Fruit fly (Drosophila melanogaster) whole organism, prepupa: ENCODE data around the gene Vap33.
"Not testable (repeated sequence)": the region's sequence is repeated elsewhere in the genome, so short reads cannot be mapped to it uniquely, and the experiment has no call there.

Experiments
- Blimp-1 ChIP-seq: fragments of 200-800 bp; sonication (Bioruptor generic); optimal IDR thresholded peaks from 3 replicates; lab custom pipeline; 2017; ENCODE audit warnings: missing biosample characterization, missing genetic modification characterization, mild to moderate bottlenecking, moderate library complexity, missing genetic modification reagents
- CG10631 ChIP-seq: fragments of 200-800 bp; sonication (Bioruptor generic); optimal IDR thresholded peaks from 2 replicates; lab custom pipeline; 2016; ENCODE audit warnings: missing biosample characterization, missing genetic modification characterization
- CG10669 ChIP-seq: fragments of 200-800 bp; sonication (Bioruptor generic); optimal IDR thresholded peaks from 3 replicates; lab custom pipeline; 2018; ENCODE audit warnings: missing biosample characterization, mild to moderate bottlenecking, missing genetic modification characterization, moderate library complexity
- CG3032 ChIP-seq: fragments of 200-800 bp; optimal IDR thresholded peaks from 2 replicates; lab custom pipeline; 2019; ENCODE audit warnings: missing biosample characterization, mild to moderate bottlenecking, missing genetic modification characterization, moderate library complexity
- CG31627 ChIP-seq: fragments of 200-800 bp; sonication (Bioruptor generic); optimal IDR thresholded peaks from 3 replicates; lab custom pipeline; 2016; ENCODE audit warnings: missing biosample characterization, missing genetic modification characterization
- CG32006 ChIP-seq: fragments of 200-800 bp; sonication (Bioruptor generic); optimal IDR thresholded peaks from 3 replicates; lab custom pipeline; 2017; ENCODE audit warnings: missing biosample characterization, mild to moderate bottlenecking, missing genetic modification characterization
- CG34406 ChIP-seq: fragments of 200-800 bp; sonication (Bioruptor generic); optimal IDR thresholded peaks from 3 replicates; lab custom pipeline; 2016; ENCODE audit warnings: missing biosample characterization, missing genetic modification characterization
- CG3919 ChIP-seq: fragments of 200-800 bp; sonication (Bioruptor generic); optimal IDR thresholded peaks from 3 replicates; lab custom pipeline; 2016; ENCODE audit warnings: missing biosample characterization, missing genetic modification characterization
- CG4318 ChIP-seq: fragments of 200-800 bp; sonication (Bioruptor generic); optimal IDR thresholded peaks from 3 replicates; lab custom pipeline; 2017; ENCODE audit warnings: missing biosample characterization, mild to moderate bottlenecking, missing genetic modification characterization
- CG6808 ChIP-seq: fragments of 200-800 bp; sonication (Bioruptor generic); optimal IDR thresholded peaks from 3 replicates; lab custom pipeline; 2017; ENCODE audit warnings: missing biosample characterization, missing genetic modification characterization, mild to moderate bottlenecking, moderate library complexity, missing genetic modification reagents
- CG6854 ChIP-seq: fragments of 200-800 bp; sonication (Bioruptor generic); optimal IDR thresholded peaks from 2 replicates; lab custom pipeline; 2017; ENCODE audit warnings: missing biosample characterization, mild to moderate bottlenecking, missing genetic modification characterization
- CG7368 ChIP-seq: fragments of 200-800 bp; sonication (Bioruptor generic); optimal IDR thresholded peaks from 3 replicates; lab custom pipeline; 2016; ENCODE audit warnings: missing biosample characterization, missing genetic modification characterization
- CG8119 ChIP-seq: fragments of 200-800 bp; sonication (Bioruptor generic); IDR thresholded peaks from 3 replicates; pipeline ENCODE4 v1.3.6; 2022; ENCODE audit warnings: missing biosample characterization, missing genetic modification characterization
- CG8632 ChIP-seq: fragments of 200-800 bp; sonication (Bioruptor generic); optimal IDR thresholded peaks from 3 replicates; lab custom pipeline; 2016; ENCODE audit warnings: missing biosample characterization, missing genetic modification characterization
- CG9139 ChIP-seq: fragments of 200-800 bp; sonication (Bioruptor generic); optimal IDR thresholded peaks from 3 replicates; lab custom pipeline; 2017; ENCODE audit warnings: missing biosample characterization, mild to moderate bottlenecking, missing genetic modification characterization
- Eip75B ChIP-seq: fragments of 200-800 bp; sonication (Bioruptor generic); optimal IDR thresholded peaks from 3 replicates; lab custom pipeline; 2016; ENCODE audit warnings: missing biosample characterization, missing genetic modification characterization
- Eip78C ChIP-seq: fragments of 200-800 bp; sonication (Bioruptor generic); peaks from one replicate; lab custom pipeline; 2016; ENCODE audit warnings: missing biosample characterization, missing genetic modification characterization
- Ets96B ChIP-seq: fragments of 200-800 bp; optimal IDR thresholded peaks from 2 replicates; lab custom pipeline; 2019; ENCODE audit warnings: missing biosample characterization, mild to moderate bottlenecking, missing genetic modification characterization, moderate library complexity
- Gug ChIP-seq: fragments of 200-800 bp; sonication (Bioruptor generic); IDR thresholded peaks from 2 replicates; pipeline ENCODE4 v1.3.6; 2022; ENCODE audit warnings: missing biosample characterization, missing genetic modification characterization
- Hr38 ChIP-seq: sonication (Bioruptor generic); optimal IDR thresholded peaks from 2 replicates; lab custom pipeline; 2016; ENCODE audit warnings: missing biosample characterization, missing genetic modification characterization
- Hr39 ChIP-seq: fragments of 200-800 bp; sonication (Bioruptor generic); optimal IDR thresholded peaks from 2 replicates; lab custom pipeline; 2016; ENCODE audit warnings: missing biosample characterization, missing genetic modification characterization
- Hr4 ChIP-seq: fragments of 200-800 bp; sonication (Bioruptor generic); optimal IDR thresholded peaks from 3 replicates; lab custom pipeline; 2016; ENCODE audit warnings: missing biosample characterization, missing genetic modification characterization
- Lpt ChIP-seq: fragments of 200-800 bp; sonication (Bioruptor generic); optimal IDR thresholded peaks from 3 replicates; lab custom pipeline; 2016; ENCODE audit warnings: missing biosample characterization, missing genetic modification characterization
- Met ChIP-seq: fragments of 200-800 bp; sonication (Bioruptor generic); optimal IDR thresholded peaks from 3 replicates; lab custom pipeline; 2016; ENCODE audit warnings: missing biosample characterization, missing genetic modification characterization
- OdsH ChIP-seq: fragments of 200-800 bp; sonication (Bioruptor generic); optimal IDR thresholded peaks from 3 replicates; lab custom pipeline; 2016; ENCODE audit warnings: missing biosample characterization, missing genetic modification characterization
- Smox ChIP-seq: fragments of 200-800 bp; sonication (Bioruptor generic); optimal IDR thresholded peaks from 3 replicates; lab custom pipeline; 2016; ENCODE audit warnings: missing biosample characterization, missing genetic modification characterization
- Sox102F ChIP-seq: fragments of 200-800 bp; sonication (Bioruptor generic); optimal IDR thresholded peaks from 2 replicates; lab custom pipeline; 2016; ENCODE audit warnings: missing biosample characterization, mild to moderate bottlenecking, missing genetic modification characterization
- Sox14 ChIP-seq: fragments of 200-800 bp; sonication (Bioruptor generic); optimal IDR thresholded peaks from 3 replicates; lab custom pipeline; 2016; ENCODE audit warnings: missing biosample characterization, missing genetic modification characterization
- achi ChIP-seq: fragments of 200-800 bp; sonication (Bioruptor generic); optimal IDR thresholded peaks from 3 replicates; lab custom pipeline; 2016; ENCODE audit warnings: missing biosample characterization, missing genetic modification characterization
- dac ChIP-seq: fragments of 200-800 bp; sonication (Bioruptor generic); optimal IDR thresholded peaks from 2 replicates; lab custom pipeline; 2017; ENCODE audit warnings: missing biosample characterization, mild to moderate bottlenecking, missing genetic modification characterization
- eg ChIP-seq: fragments of 200-800 bp; sonication (Bioruptor generic); IDR thresholded peaks from 3 replicates; pipeline ENCODE4 v1.3.6; 2022; ENCODE audit warnings: missing biosample characterization, missing genetic modification characterization
- fd59A ChIP-seq: fragments of 200-800 bp; sonication (Bioruptor generic); optimal IDR thresholded peaks from 2 replicates; lab custom pipeline; 2017; ENCODE audit warnings: missing biosample characterization, mild to moderate bottlenecking, missing genetic modification characterization, missing genetic modification reagents
- fd85E ChIP-seq: fragments of 200-800 bp; sonication (Bioruptor generic); optimal IDR thresholded peaks from 3 replicates; lab custom pipeline; 2016; ENCODE audit warnings: missing biosample characterization, missing genetic modification characterization
- fkh ChIP-seq: fragments of 200-800 bp; sonication (Bioruptor generic); optimal IDR thresholded peaks from 3 replicates; lab custom pipeline; 2017; ENCODE audit warnings: missing biosample characterization, mild to moderate bottlenecking, missing genetic modification characterization, moderate library complexity
- salr ChIP-seq, 2 experiments: fragments of 200-800 bp; sonication (Bioruptor generic); optimal IDR thresholded peaks; 3 replicates each; lab custom pipeline; 2016 to 2018; ENCODE audit warnings: missing biosample characterization in 2 of 2, missing genetic modification characterization in 2 of 2, mild to moderate bottlenecking in 1 of 2
- svp ChIP-seq: fragments of 200-800 bp; sonication (Bioruptor generic); peaks from one replicate; lab custom pipeline; 2016; ENCODE audit warnings: missing biosample characterization, missing genetic modification characterization

Gene Vap33

DNA sequence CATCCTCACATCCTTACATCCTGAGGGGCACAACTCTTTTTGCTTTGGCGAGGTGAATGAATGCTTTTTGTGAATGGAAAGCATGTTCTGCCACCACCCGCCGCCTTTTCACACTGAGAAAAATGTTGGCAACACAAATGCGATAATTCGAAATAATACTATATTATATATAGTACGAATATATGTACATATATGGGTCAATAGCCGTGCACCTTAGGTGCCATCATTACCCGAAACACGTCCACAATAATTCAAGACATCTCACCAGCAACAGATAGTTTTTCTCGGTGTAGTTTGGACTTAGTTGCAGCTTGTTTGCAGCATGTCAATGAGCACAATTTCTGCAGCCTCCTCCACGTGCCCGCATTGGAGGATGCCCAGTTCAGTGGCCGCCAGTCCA, 17.1 kb upstream of the Vap33 start (continued):
- TF ChIP-seq CG32006 = peak; percentile 77
- TF ChIP-seq CG31627 (GFP tag; lab: Kevin White, UChicago) = no peak
- TF ChIP-seq CG3032 (tag; lab: Kevin White, UChicago) = peak; percentile 54
- peak; percentile 54 for TF ChIP-seq svp (GFP tag; lab: Kevin White, UChicago)
- peak; percentile 55 for TF ChIP-seq Ets96B
- peak in 1 of 2 experiments; percentile 33 for TF ChIP-seq salr (GFP tag; optimal IDR thresholded peaks at IDR 0.05; lab: Kevin White, UChicago)
- TF ChIP-seq eg (GFP tag; lab: Robert Waterston, UW) = peak; percentile 70
- peak; percentile 51 for TF ChIP-seq CG10669
- TF ChIP-seq CG8119 = peak; percentile 71
- TF ChIP-seq fkh (GFP tag; lab: Kevin White, UChicago) = no peak
- no peak for TF ChIP-seq Hr38 (GFP tag; lab: Kevin White, UChicago)
- peak; percentile 24 for TF ChIP-seq Eip75B (GFP tag; lab: Kevin White, UChicago)

dm6 chrX:3936174-3936573, 12.6 kb upstream of the Vap33 start, which contains the start of the genes CG2938 and Glos:
TSS of gene CG2938 (minus strand) at chrX:3936469.
TSS of gene Glos (plus strand) at chrX:3936517.
- TF ChIP-seq Sox102F (GFP tag; lab: Kevin White, UChicago) = no peak
- no peak for TF ChIP-seq Gug (GFP tag; lab: Robert Waterston, UW)
- TF ChIP-seq Hr4 (GFP tag; lab: Kevin White, UChicago) = no peak
- no peak for TF ChIP-seq Hr39 (GFP tag; lab: Kevin White, UChicago)
- no peak for TF ChIP-seq CG10631 (GFP tag; lab: Kevin White, UChicago)
- no peak for TF ChIP-seq fkh (GFP tag; lab: Kevin White, UChicago)
- no peak for TF ChIP-seq CG3032 (tag; lab: Kevin White, UChicago)
- no peak for TF ChIP-seq salr (GFP tag; optimal IDR thresholded peaks at IDR 0.05; lab: Kevin White, UChicago)
- TF ChIP-seq CG7368 (GFP tag; lab: Kevin White, UChicago) = no peak
- no peak for TF ChIP-seq OdsH (GFP tag; lab: Kevin White, UChicago)
- no peak for TF ChIP-seq CG4318 (GFP tag; lab: Kevin White, UChicago)
- TF ChIP-seq Lpt = no peak
- peak; percentile 20 for TF ChIP-seq Sox14
- TF ChIP-seq CG6854 (GFP tag; lab: Kevin White, UChicago) = no peak
- TF ChIP-seq Met (GFP tag; lab: Kevin White, UChicago) = peak; percentile 10
- no peak for TF ChIP-seq CG8119
- no peak for TF ChIP-seq CG6808 (GFP tag; lab: Kevin White, UChicago)
- TF ChIP-seq Blimp-1 (GFP tag; lab: Kevin White, UChicago) = no peak
- TF ChIP-seq dac (GFP tag; lab: Kevin White, UChicago) = no peak
- no peak for TF ChIP-seq fd85E (GFP tag; lab: Kevin White, UChicago)
- TF ChIP-seq svp (GFP tag; lab: Kevin White, UChicago) = peak; percentile 21
- TF ChIP-seq CG31627 (GFP tag; lab: Kevin White, UChicago) = no peak
- peak; percentile 73 for TF ChIP-seq Eip78C
- no peak for TF ChIP-seq CG9139 (GFP tag; lab: Kevin White, UChicago)
- TF ChIP-seq CG3919 = no peak
- no peak for TF ChIP-seq Smox
- no peak for TF ChIP-seq Ets96B
- TF ChIP-seq fd59A (GFP tag; lab: Kevin White, UChicago) = no peak
- no peak for TF ChIP-seq CG8632 (GFP tag; lab: Kevin White, UChicago)

dm6 chrX:3940547-3940946, 8.2 kb upstream of the Vap33 start, which contains the start of gene Gem4b:
TSS of gene Gem4b (plus strand) at chrX:3940847.
- not testable (repeated sequence) for TF ChIP-seq Hr4 (GFP tag; lab: Kevin White, UChicago); CG34406 (GFP tag; lab: Kevin White, UChicago); CG3919
- TF ChIP-seq, all 60 proteins: peak for 0; not testable (repeated sequence) for 60

- not testable (repeated sequence) for TF ChIP-seq CG7368 (GFP tag; lab: Kevin White, UChicago); achi (GFP tag; lab: Kevin White, UChicago); CG32006
- TF ChIP-seq, all 60 proteins: peak for 0; not testable (repeated sequence) for 60
These were observed 4.0 kb upstream of the Vap33 start, which contains the start of gene Gem4c for dm6 chrX:3944743-3945142. TSS of gene Gem4c (plus strand) at chrX:3945043.
